Worm (Caenorhabditis elegans): ENCODE data around the gene C17F4.8.
"Not testable (repeated sequence)": the region's sequence is repeated elsewhere in the genome, so short reads cannot be mapped to it uniquely, and the experiment has no call there.

C17F4.8 gene

DNA sequence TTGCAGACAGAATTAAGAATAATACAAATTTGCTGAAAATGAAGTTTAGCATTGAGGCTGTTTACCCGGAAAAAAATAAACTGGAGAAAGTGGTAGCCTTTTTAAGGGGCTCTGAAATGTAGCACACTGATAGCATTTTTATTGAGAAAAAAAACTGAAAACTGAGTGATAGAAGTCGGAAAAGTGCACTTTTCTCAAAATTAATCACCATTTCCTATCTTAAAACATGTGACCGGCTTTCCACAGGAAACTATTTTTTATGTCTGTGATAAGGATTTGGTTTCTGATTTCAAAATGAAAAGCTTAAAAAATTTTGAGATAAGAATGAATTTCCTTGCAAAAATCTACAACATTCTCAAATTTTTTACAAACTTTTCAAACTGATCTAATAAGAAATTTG, 13.9 kb downstream of the C17F4.8 start, which contains the start of gene ZC239.22:
Gene ZC239.22 (minus strand): TSS at position 101 of the 400 bp plus-strand sequence.
- no peak for TF ChIP-seq T26A8.4 (GFP tag; IDR thresholded peaks at IDR 0.05)
- TF ChIP-seq lin-1 (GFP tag; IDR thresholded peaks at IDR 0.05): no peak
- no peak for TF ChIP-seq T20F7.1 (GFP tag; optimal IDR thresholded peaks at IDR 0.05)
- no peak for TF ChIP-seq fos-1 (tag; optimal IDR thresholded peaks at IDR 0.05)
- TF ChIP-seq ces-1 (GFP tag; optimal IDR thresholded peaks at IDR 0.05): no peak
- TF ChIP-seq zfp-3 (GFP tag; conservative IDR thresholded peaks at IDR 0.05): no peak
- no peak for TF ChIP-seq zfp-2 (tag; optimal IDR thresholded peaks at IDR 0.05)
- peak; percentile 21 for TF ChIP-seq aha-1 (tag)

DNA sequence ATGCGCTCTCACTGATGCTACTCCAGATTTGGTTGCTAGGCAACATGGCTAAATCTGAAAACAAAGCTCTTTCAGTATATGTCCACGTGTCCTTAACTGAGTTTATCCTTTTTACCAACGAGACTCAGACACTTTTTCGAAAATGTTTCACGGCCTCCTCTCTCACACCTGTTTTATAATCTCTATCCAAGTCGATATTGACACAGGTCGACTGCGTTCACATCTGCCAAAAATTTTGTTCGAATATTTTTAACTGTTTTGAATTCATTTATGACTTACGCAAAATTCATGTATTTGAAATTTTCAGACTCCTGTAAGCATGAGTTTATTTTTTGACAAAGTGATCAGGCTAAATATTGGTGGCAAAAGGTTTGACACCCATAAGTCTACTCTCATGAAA, 18.9 kb downstream of the C17F4.8 start, which contains the start of gene ZC239.3:
Gene ZC239.3 (plus strand): TSS at position 301 of the 400 bp plus-strand sequence.
- not testable (repeated sequence) for TF ChIP-seq ceh-82 (tag; optimal IDR thresholded peaks at IDR 0.05); T20F7.1 (GFP tag; optimal IDR thresholded peaks at IDR 0.05); lsy-2 (tag; optimal IDR thresholded peaks at IDR 0.05)

DNA sequence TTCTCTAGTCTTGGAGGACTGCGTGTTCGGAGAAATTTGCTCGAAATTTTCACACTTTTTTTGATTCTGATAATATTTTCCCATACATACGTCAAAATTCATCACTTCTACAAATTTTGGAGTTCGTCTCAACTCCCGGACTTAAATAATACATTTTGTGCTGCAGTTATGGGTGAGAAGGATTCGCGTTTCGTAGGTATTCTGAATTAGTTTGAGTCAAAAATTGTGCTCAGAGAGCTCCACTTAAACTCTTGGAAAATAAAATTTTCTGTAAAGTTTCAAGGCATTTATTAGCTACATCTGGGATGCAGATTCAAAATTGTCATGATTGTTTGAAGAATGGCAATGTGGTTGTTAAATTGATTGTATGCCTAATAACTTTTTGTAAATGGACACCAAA, 20.7 kb downstream of the C17F4.8 start, which contains the start of gene ZC239.4:
Gene ZC239.4 (plus strand): TSS at position 301 of the 400 bp plus-strand sequence.
- TF ChIP-seq ces-1 (GFP tag; optimal IDR thresholded peaks at IDR 0.05) (no peak), lin-13 (GFP tag; optimal IDR thresholded peaks at IDR 0.05) (no peak), daf-8 (GFP tag; IDR thresholded peaks at IDR 0.05) (no peak)

DNA sequence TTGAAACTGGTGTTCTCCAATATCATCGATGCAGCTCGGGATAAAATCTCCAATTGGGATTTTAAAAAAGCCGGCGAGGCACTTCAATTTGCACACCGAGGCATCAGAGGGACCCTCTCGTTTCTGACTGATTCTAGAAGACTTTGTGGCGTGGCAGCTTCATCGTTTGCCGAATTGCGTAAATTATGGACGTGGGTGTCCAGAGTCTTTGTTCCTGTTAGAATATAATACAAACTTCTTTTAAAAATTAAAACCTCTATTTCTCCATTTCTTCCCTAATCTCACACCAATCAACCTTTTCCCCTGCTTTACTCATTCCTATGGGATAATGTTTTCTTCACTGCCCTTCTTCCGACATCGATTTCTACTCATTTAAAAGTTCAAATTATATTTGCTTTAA, 24.3 kb downstream of the C17F4.8 start, which contains the start of gene ZC239.5:
Gene ZC239.5 (plus strand): TSS at position 301 of the 400 bp plus-strand sequence.
- TF ChIP-seq lin-1 (GFP tag; IDR thresholded peaks at IDR 0.05): no peak
- peak in 1 of 2 experiments; percentile 56 for TF ChIP-seq unc-62 (GFP tag; optimal IDR thresholded peaks at IDR 0.05 in 1 of 2)
- TF ChIP-seq unc-62 (tag; optimal IDR thresholded peaks at IDR 0.05): no peak
- no peak for TF ChIP-seq dpl-1 (GFP tag; optimal IDR thresholded peaks at IDR 0.05)
- TF ChIP-seq D1046.2 (GFP tag; IDR thresholded peaks at IDR 0.05): 0 out of 2 replicates have a peak, but pooled peaks have one; percentile 12

DNA sequence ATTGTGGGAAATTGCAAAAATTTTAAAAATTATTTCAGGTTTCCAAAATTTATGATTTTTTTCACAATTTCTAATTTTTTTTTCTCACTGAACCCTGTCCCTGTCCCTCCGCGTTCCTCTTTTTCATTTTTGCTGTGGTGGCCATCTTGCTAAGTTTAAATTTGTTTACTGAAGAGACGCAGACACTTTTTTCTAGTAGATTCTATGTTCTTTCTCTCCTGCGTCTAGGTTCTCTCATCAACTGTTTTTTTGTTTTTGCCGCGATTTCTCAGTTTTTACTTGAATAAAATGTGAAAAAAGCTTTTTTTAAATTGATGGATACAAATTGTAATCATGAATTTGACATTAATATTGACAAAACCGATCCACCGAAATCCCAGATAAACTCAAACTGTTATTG, 25.4 kb downstream of the C17F4.8 start, which contains the start of gene ZC239.6:
Gene ZC239.6 (plus strand): TSS at position 381 of the 400 bp plus-strand sequence.
- TF ChIP-seq hmg-1.1 (GFP tag; IDR thresholded peaks at IDR 0.05) (0 out of 2 replicates have a peak, but pooled peaks have one; percentile 22), gei-8 (GFP tag; optimal IDR thresholded peaks at IDR 0.05) (no peak), daf-16 (GFP tag; optimal IDR thresholded peaks at IDR 0.05) (peak in 1 of 2 experiments; percentile 68), daf-16 (tag; optimal IDR thresholded peaks at IDR 0.05) (no peak), pha-4 (GFP tag; IDR thresholded peaks at IDR 0.05) (no peak), pha-4 (tag; optimal IDR thresholded peaks at IDR 0.05) (peak; percentile 22), F37D6.2 (tag; optimal IDR thresholded peaks at IDR 0.05) (no peak), ZK546.5 (tag; optimal IDR thresholded peaks at IDR 0.05) (no peak), ama-1 (optimal IDR thresholded peaks at IDR 0.05) (no peak), rbr-2 (tag; optimal IDR thresholded peaks at IDR 0.05) (peak; percentile 32), nhr-42 (GFP tag; IDR thresholded peaks at IDR 0.05) (no peak), dpl-1 (GFP tag; optimal IDR thresholded peaks at IDR 0.05) (no peak), ceh-62 (tag; optimal IDR thresholded peaks at IDR 0.05) (no peak), spr-1 (tag; optimal IDR thresholded peaks at IDR 0.05) (no peak), hlh-11 (tag; optimal IDR thresholded peaks at IDR 0.05) (peak; percentile 35), snpc-1.2 (GFP tag; IDR thresholded peaks at IDR 0.05) (no peak), ztf-7 (tag; optimal IDR thresholded peaks at IDR 0.05) (no peak), lin-39 (tag; optimal IDR thresholded peaks at IDR 0.05) (no peak), hlh-30 (tag; optimal IDR thresholded peaks at IDR 0.05; ENCODE audit: insufficient read depth) (peak; percentile 9)
